Fruit fly (Drosophila melanogaster) whole organism, wandering third instar larva: ENCODE measurements around the gene hbt.

Experiments
- Abd-B ChIP-seq: fragments of >200 bp; optimal IDR thresholded peaks from 2 replicates; lab custom pipeline; 2017; ENCODE audit warnings: missing biosample characterization, missing genetic modification characterization
- br ChIP-seq: fragments of 200-800 bp; sonication (Bioruptor generic); optimal IDR thresholded peaks from 2 replicates; lab custom pipeline; 2016; ENCODE audit warnings: missing biosample characterization, missing genetic modification characterization
- psq ChIP-seq: fragments of 200-800 bp; sonication (Bioruptor generic); optimal IDR thresholded peaks from 3 replicates; lab custom pipeline; 2017; ENCODE audit warnings: missing biosample characterization, mild to moderate bottlenecking, missing genetic modification characterization, moderate library complexity
- tai ChIP-seq: sonication (Bioruptor generic); optimal IDR thresholded peaks from 2 replicates; lab custom pipeline; 2016; ENCODE audit warnings: missing biosample characterization, missing genetic modification characterization
- usp ChIP-seq: fragments of >200 bp; optimal IDR thresholded peaks from 2 replicates; lab custom pipeline; 2017; ENCODE audit warnings: missing biosample characterization, missing genetic modification characterization

- TF ChIP-seq tai (GFP tag; lab: Kevin White, UChicago) (no peak), br (GFP tag; lab: Kevin White, UChicago) (no peak), usp (no peak), psq (no peak), Abd-B (GFP tag; lab: Kevin White, UChicago) (no peak)
These were observed 64.3 kb downstream of the hbt start for dm6 chr2L:13266627-13267026.
